Fruit fly (Drosophila melanogaster): ENCODE results near the gene Cyp4ae1.

The Cyp4ae1 gene

dm6 chrX:2225138-2225537, 46.3 kb downstream of the Cyp4ae1 start, which contains the start of gene pcx (continued):
- no peak for TF ChIP-seq HLHmδ (GFP tag; optimal IDR thresholded peaks at IDR 0.05)
